Fruit fly (Drosophila melanogaster): ENCODE data around the gene rho-5.
A peak's percentile ranks its signal among the peaks of the same experiment; 100 is the strongest.

rho-5 gene

DNA sequence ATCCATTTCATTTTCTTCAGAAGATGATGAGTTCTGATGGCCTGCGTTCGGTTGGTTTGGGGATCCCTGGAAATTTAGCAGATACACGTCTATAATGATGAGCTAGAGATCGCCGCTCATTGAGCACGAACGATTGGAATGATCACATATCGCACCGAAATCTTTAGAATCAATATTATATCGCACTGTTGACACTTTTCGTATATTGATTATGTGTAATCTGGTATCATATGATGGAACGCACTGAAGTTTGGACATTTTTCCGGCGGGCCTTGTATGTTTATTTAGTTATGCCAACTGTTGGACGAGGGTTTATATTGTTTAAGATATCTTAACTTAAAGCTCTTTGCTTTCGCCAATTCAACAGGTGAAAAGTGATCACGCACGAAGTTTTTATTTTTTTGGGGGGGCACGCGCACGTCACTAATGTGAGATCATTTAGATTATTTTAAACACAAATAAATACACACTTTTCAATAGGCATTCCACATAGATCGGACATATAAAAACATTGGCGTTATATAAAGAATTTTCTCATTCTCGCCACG, 52.6 kb downstream of the rho-5 start:
- TF ChIP-seq noc (tag; optimal IDR thresholded peaks at IDR 0.05): no peak

DNA sequence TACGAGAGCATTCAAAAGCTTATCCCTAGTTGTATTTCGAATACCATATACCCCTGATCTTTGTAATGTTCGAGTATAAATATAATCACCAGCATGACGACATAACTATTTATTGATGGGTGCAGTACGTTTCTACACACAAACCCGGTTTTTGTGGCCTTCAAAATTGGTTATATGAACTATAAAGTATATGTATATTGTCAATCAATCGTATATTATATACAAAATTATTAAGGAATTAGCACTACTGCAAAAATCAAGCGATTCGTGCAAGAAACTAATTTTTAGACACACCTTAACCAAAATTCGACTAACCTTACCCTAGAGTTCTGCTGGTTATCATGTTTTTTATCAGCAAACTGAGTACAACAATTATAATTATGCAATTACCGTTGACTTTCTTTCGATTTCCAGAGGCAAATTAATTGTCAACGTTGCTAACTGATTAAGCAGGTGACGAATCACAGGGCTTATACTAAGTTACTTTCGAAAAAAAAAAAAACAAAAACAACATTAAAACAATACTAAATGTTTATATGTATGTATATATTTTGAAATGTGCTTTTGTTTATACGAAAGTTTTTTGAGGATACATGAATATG, 53.4 kb downstream of the rho-5 start:
- peak; percentile 23 for TF ChIP-seq noc (tag; optimal IDR thresholded peaks at IDR 0.05)

All from whole organism, larva.